Fruit fly (Drosophila melanogaster) whole organism, embryonic: ENCODE data around the gene AMPdeam.

Source experiments
- Atf6 ChIP-seq: fragments of 200-800 bp; sonication (Bioruptor generic); IDR thresholded peaks from 2 replicates; pipeline ENCODE4 v1.3.6; 2022; ENCODE audit warnings: missing biosample characterization, missing genetic modification characterization
- Bdp1 ChIP-seq: fragments of 200-800 bp; sonication (Bioruptor generic); optimal IDR thresholded peaks from 3 replicates; lab custom pipeline; 2016; ENCODE audit warnings: missing biosample characterization, missing genetic modification characterization
- Bteb2 ChIP-seq: fragments of 200-800 bp; sonication (Bioruptor generic); optimal IDR thresholded peaks from 2 replicates; lab custom pipeline; 2016; ENCODE audit warnings: missing biosample characterization, missing genetic modification characterization
- CG10267 ChIP-seq: fragments of 200-800 bp; sonication (Bioruptor generic); optimal IDR thresholded peaks from 2 replicates; lab custom pipeline; 2018; ENCODE audit warnings: missing biosample characterization, mild to moderate bottlenecking, missing genetic modification characterization, moderate library complexity
- CG10366 ChIP-seq: fragments of 200-800 bp; sonication (Bioruptor generic); IDR thresholded peaks from 2 replicates; pipeline ENCODE4 v1.3.6; 2022; ENCODE audit warnings: missing biosample characterization, missing genetic modification characterization
- CG11247 ChIP-seq: fragments of 200-800 bp; sonication (Bioruptor generic); IDR thresholded peaks from 2 replicates; pipeline ENCODE4 v1.3.6; 2022; ENCODE audit warnings: missing biosample characterization, missing genetic modification characterization
- CG13624 ChIP-seq: fragments of 200-800 bp; sonication (Bioruptor generic); optimal IDR thresholded peaks from 2 replicates; lab custom pipeline; 2016; ENCODE audit warnings: missing biosample characterization, missing genetic modification characterization
- CG1529 ChIP-seq: fragments of 200-800 bp; sonication (Bioruptor generic); optimal IDR thresholded peaks from 3 replicates; lab custom pipeline; 2018; ENCODE audit warnings: missing biosample characterization, missing genetic modification characterization
- CG17802 ChIP-seq: fragments of 200-800 bp; sonication (Bioruptor generic); optimal IDR thresholded peaks from 2 replicates; lab custom pipeline; 2018; ENCODE audit warnings: missing biosample characterization, mild to moderate bottlenecking, missing genetic modification characterization, moderate library complexity
- CG31388 ChIP-seq: fragments of 200-800 bp; sonication (Bioruptor generic); optimal IDR thresholded peaks from 2 replicates; lab custom pipeline; 2016; ENCODE audit warnings: missing biosample characterization, missing genetic modification characterization
- CG33557 ChIP-seq: fragments of 200-800 bp; sonication (Bioruptor generic); optimal IDR thresholded peaks from 2 replicates; lab custom pipeline; 2019; ENCODE audit warnings: missing biosample characterization, mild to moderate bottlenecking, missing genetic modification characterization, moderate library complexity
- CG4820 ChIP-seq: fragments of 200-800 bp; sonication (Bioruptor generic); optimal IDR thresholded peaks from 3 replicates; lab custom pipeline; 2016; ENCODE audit warnings: missing biosample characterization, missing genetic modification characterization
- CG5180 ChIP-seq: fragments of 200-800 bp; sonication (Bioruptor generic); optimal IDR thresholded peaks from 3 replicates; lab custom pipeline; 2017; ENCODE audit warnings: missing biosample characterization, missing genetic modification characterization, mild to moderate bottlenecking, moderate library complexity, missing genetic modification reagents
- CG6654 ChIP-seq: fragments of 200-800 bp; sonication (Bioruptor generic); optimal IDR thresholded peaks from 2 replicates; lab custom pipeline; 2017; ENCODE audit warnings: missing biosample characterization, mild to moderate bottlenecking, missing genetic modification characterization
- CG8359 ChIP-seq: fragments of 200-800 bp; sonication (Bioruptor generic); optimal IDR thresholded peaks from 2 replicates; lab custom pipeline; 2017; ENCODE audit warnings: missing biosample characterization, mild to moderate bottlenecking, missing genetic modification characterization, borderline replicate concordance
- CG8388 ChIP-seq: fragments of 200-800 bp; sonication (Bioruptor generic); optimal IDR thresholded peaks from 2 replicates; lab custom pipeline; 2019; ENCODE audit warnings: missing biosample characterization, mild to moderate bottlenecking, missing genetic modification characterization, moderate library complexity
- D19A ChIP-seq: fragments of 200-800 bp; optimal IDR thresholded peaks from 3 replicates; lab custom pipeline; 2019; ENCODE audit warnings: missing biosample characterization, mild to moderate bottlenecking, missing genetic modification characterization, moderate library complexity
- Dip3 ChIP-seq: fragments of 200-800 bp; sonication (Bioruptor generic); optimal IDR thresholded peaks from 3 replicates; lab custom pipeline; 2016; ENCODE audit warnings: missing biosample characterization, missing genetic modification characterization
- Drgx ChIP-seq: fragments of 200-800 bp; sonication (Bioruptor generic); IDR thresholded peaks from 2 replicates; pipeline ENCODE4 v1.3.6; 2022; ENCODE audit warnings: missing biosample characterization, missing genetic modification characterization
- Fer1 ChIP-seq: fragments of 200-800 bp; sonication (Bioruptor generic); optimal IDR thresholded peaks from 2 replicates; lab custom pipeline; 2017; ENCODE audit warnings: missing biosample characterization, mild to moderate bottlenecking, missing genetic modification characterization
- NfI ChIP-seq: fragments of 200-800 bp; sonication (Bioruptor generic); optimal IDR thresholded peaks from 3 replicates; lab custom pipeline; 2018; ENCODE audit warnings: missing biosample characterization, mild to moderate bottlenecking, missing genetic modification characterization, moderate library complexity
- Pdp1 ChIP-seq, 2 experiments: fragments of 200-800 bp; sonication (Bioruptor generic); optimal IDR thresholded peaks; 3 replicates each; lab custom pipeline; 2016; ENCODE audit warnings: missing biosample characterization in 2 of 2, missing genetic modification characterization in 2 of 2, mild to moderate bottlenecking in 1 of 2, moderate library complexity in 1 of 2
- Sin3A ChIP-seq: fragments of >200 bp; optimal IDR thresholded peaks from 2 replicates; lab custom pipeline; 2018
- ac ChIP-seq: fragments of 200-800 bp; sonication (Bioruptor generic); optimal IDR thresholded peaks from 3 replicates; lab custom pipeline; 2017; ENCODE audit warnings: missing biosample characterization, mild to moderate bottlenecking, missing genetic modification characterization
- az2 ChIP-seq: fragments of 200-800 bp; sonication (Bioruptor generic); optimal IDR thresholded peaks from 3 replicates; lab custom pipeline; 2016; ENCODE audit warnings: missing biosample characterization, missing genetic modification characterization
- bigmax ChIP-seq: fragments of 200-800 bp; sonication (Bioruptor generic); optimal IDR thresholded peaks from 2 replicates; lab custom pipeline; 2018; ENCODE audit warnings: missing biosample characterization, mild to moderate bottlenecking, missing genetic modification characterization
- chif ChIP-seq, 2 experiments: fragments of 200-800 bp; sonication (Bioruptor generic); optimal IDR thresholded peaks; 3 replicates each; lab custom pipeline; 2016; ENCODE audit warnings: missing biosample characterization in 2 of 2, missing genetic modification characterization in 2 of 2
- crp ChIP-seq, 2 experiments: fragments of 200-800 bp; sonication (Bioruptor generic); optimal IDR thresholded peaks; 2 replicates in 1 of 2; 3 replicates in 1 of 2; lab custom pipeline; 2017; ENCODE audit warnings: missing biosample characterization in 2 of 2, missing genetic modification characterization in 2 of 2, mild to moderate bottlenecking in 1 of 2, moderate library complexity in 1 of 2
- cwo ChIP-seq: fragments of 200-800 bp; sonication (Bioruptor generic); optimal IDR thresholded peaks from 3 replicates; lab custom pipeline; 2017; ENCODE audit warnings: missing biosample characterization, missing genetic modification characterization, mild to moderate bottlenecking, moderate library complexity, missing genetic modification reagents
- da ChIP-seq: fragments of 200-800 bp; sonication (Bioruptor generic); optimal IDR thresholded peaks from 2 replicates; lab custom pipeline; 2016; ENCODE audit warnings: missing biosample characterization, missing genetic modification characterization
- dan ChIP-seq: fragments of 200-800 bp; sonication (Bioruptor generic); IDR thresholded peaks from 2 replicates; pipeline ENCODE4 v1.3.6; 2022; ENCODE audit warnings: missing biosample characterization, missing genetic modification characterization
- dmrt11E ChIP-seq: fragments of 200-800 bp; sonication (Bioruptor generic); optimal IDR thresholded peaks from 3 replicates; lab custom pipeline; 2018; ENCODE audit warnings: missing biosample characterization, mild to moderate bottlenecking, missing genetic modification characterization, moderate library complexity
- gem ChIP-seq: fragments of 200-800 bp; sonication (Bioruptor generic); optimal IDR thresholded peaks from 2 replicates; lab custom pipeline; 2019; ENCODE audit warnings: missing biosample characterization, mild to moderate bottlenecking, missing genetic modification characterization, moderate library complexity
- insv ChIP-seq, 2 experiments: fragments of 200-800 bp; sonication (Bioruptor generic); optimal IDR thresholded peaks; 3 replicates each; lab custom pipeline; 2016 to 2018; ENCODE audit warnings: missing biosample characterization in 2 of 2, missing genetic modification characterization in 2 of 2
- kni ChIP-seq: fragments of 200-800 bp; sonication (Bioruptor generic); optimal IDR thresholded peaks from 3 replicates; lab custom pipeline; 2017; ENCODE audit warnings: mild to moderate bottlenecking, missing biosample characterization, missing genetic modification reagents, missing genetic modification characterization
- lmd ChIP-seq: fragments of 200-800 bp; sonication (Bioruptor generic); IDR thresholded peaks from 2 replicates; pipeline ENCODE4 v1.3.6; 2022; ENCODE audit warnings: missing biosample characterization, missing genetic modification characterization
- nmo ChIP-seq: fragments of 200-800 bp; sonication (Bioruptor generic); optimal IDR thresholded peaks from 2 replicates; lab custom pipeline; 2018; ENCODE audit warnings: missing biosample characterization, mild to moderate bottlenecking, missing genetic modification characterization, moderate library complexity
- nom ChIP-seq: fragments of 200-800 bp; sonication (Bioruptor generic); optimal IDR thresholded peaks from 2 replicates; lab custom pipeline; 2017; ENCODE audit warnings: missing biosample characterization, missing genetic modification characterization, mild to moderate bottlenecking, moderate library complexity, missing genetic modification reagents
- p53 ChIP-seq: fragments of 200-800 bp; sonication (Bioruptor generic); optimal IDR thresholded peaks from 2 replicates; lab custom pipeline; 2016; ENCODE audit warnings: missing biosample characterization, missing genetic modification characterization
- rib ChIP-seq: fragments of 200-800 bp; sonication (Bioruptor generic); IDR thresholded peaks from 2 replicates; pipeline ENCODE4 v1.3.6; 2022; ENCODE audit warnings: missing biosample characterization, missing genetic modification characterization
- ro ChIP-seq: fragments of 200-800 bp; sonication (Bioruptor generic); IDR thresholded peaks from 2 replicates; pipeline ENCODE4 v1.3.6; 2022; ENCODE audit warnings: missing biosample characterization, missing genetic modification characterization
- scrt ChIP-seq: fragments of 200-800 bp; sonication (Bioruptor generic); optimal IDR thresholded peaks from 2 replicates; lab custom pipeline; 2018; ENCODE audit warnings: missing biosample characterization, mild to moderate bottlenecking, missing genetic modification characterization, moderate library complexity
- sima ChIP-seq: fragments of 200-800 bp; sonication (Bioruptor generic); optimal IDR thresholded peaks from 2 replicates; lab custom pipeline; 2016; ENCODE audit warnings: missing biosample characterization, missing genetic modification characterization
- tgo ChIP-seq: fragments of 200-800 bp; sonication (Bioruptor generic); IDR thresholded peaks from 3 replicates; pipeline ENCODE4 v1.3.6; 2022; ENCODE audit warnings: missing biosample characterization, missing genetic modification characterization
- tin ChIP-seq: fragments of 200-800 bp; sonication (Bioruptor generic); optimal IDR thresholded peaks from 3 replicates; lab custom pipeline; 2016; ENCODE audit warnings: missing biosample characterization, missing genetic modification characterization

The AMPdeam gene

dm6 chrX:13786037-13786667 lies 59.5 kb downstream of the AMPdeam start:
- no peak for TF ChIP-seq Pdp1 (GFP tag; optimal IDR thresholded peaks at IDR 0.05; lab: Kevin White, UChicago)
- TF ChIP-seq da = no peak
- TF ChIP-seq Bdp1 (GFP tag; lab: Kevin White, UChicago) = no peak
- TF ChIP-seq NfI (GFP tag; lab: Kevin White, UChicago) = no peak

dm6 chrX:13783958-13784907 lies 61.4 kb downstream of the AMPdeam start:
- no peak for TF ChIP-seq dan
- peak; percentile 36 for TF ChIP-seq D19A (tag; lab: Kevin White, UChicago)
- peak; percentile 78 for TF ChIP-seq gem (tag; lab: Kevin White, UChicago)
- TF ChIP-seq tgo (GFP tag; lab: Robert Waterston, UW) = peak; percentile 47
- peak; percentile 30 for TF ChIP-seq dmrt11E (tag; lab: Kevin White, UChicago)
- TF ChIP-seq CG33557 (GFP tag; lab: Kevin White, UChicago) = no peak
- TF ChIP-seq sima (GFP tag; lab: Kevin White, UChicago) = no peak
- peak; percentile 44 for TF ChIP-seq CG5180 (GFP tag; lab: Kevin White, UChicago)
- peak; percentile 24 for TF ChIP-seq CG6654 (GFP tag; lab: Kevin White, UChicago)
- TF ChIP-seq ro (GFP tag; lab: Robert Waterston, UW) = no peak
- TF ChIP-seq Bteb2 (GFP tag; lab: Kevin White, UChicago) = peak; percentile 41
- peak; percentile 27 for TF ChIP-seq CG10267
- no peak for TF ChIP-seq Sin3A (lab: Kevin White, UChicago)
- TF ChIP-seq chif (GFP tag; optimal IDR thresholded peaks at IDR 0.05; lab: Kevin White, UChicago) = peak; percentile 46 to 50
- TF ChIP-seq p53 (GFP tag; lab: Kevin White, UChicago) = no peak
- no peak for TF ChIP-seq CG11247
- peak; percentile 56 for TF ChIP-seq nmo (GFP tag; lab: Kevin White, UChicago)
- TF ChIP-seq CG1529 (GFP tag; lab: Kevin White, UChicago) = peak; percentile 35
- TF ChIP-seq Drgx (GFP tag; lab: Robert Waterston, UW) = peak; percentile 66
- TF ChIP-seq lmd (GFP tag; lab: Robert Waterston, UW) = peak; percentile 52; the same call in 1 of the 2 replicates
- no peak for TF ChIP-seq kni (GFP tag; lab: Kevin White, UChicago)
- peak; percentile 23 for TF ChIP-seq CG8359
- TF ChIP-seq rib (GFP tag; lab: Robert Waterston, UW) = no peak
- TF ChIP-seq ac = no peak
- TF ChIP-seq CG10366 = peak; percentile 21
- TF ChIP-seq CG8388 (GFP tag; lab: Kevin White, UChicago) = peak; percentile 56
- TF ChIP-seq insv (GFP tag; optimal IDR thresholded peaks at IDR 0.05; lab: Kevin White, UChicago) = no peak
- peak; percentile 4 for TF ChIP-seq Dip3 (GFP tag; lab: Kevin White, UChicago)
- no peak for TF ChIP-seq bigmax
- TF ChIP-seq tin (GFP tag; lab: Kevin White, UChicago) = peak; percentile 45
- TF ChIP-seq scrt (GFP tag; lab: Kevin White, UChicago) = peak; percentile 10
- TF ChIP-seq crp (GFP tag; optimal IDR thresholded peaks at IDR 0.05; lab: Kevin White, UChicago) = no peak
- peak; percentile 49 for TF ChIP-seq CG4820
- TF ChIP-seq CG17802 (tag; lab: Kevin White, UChicago) = peak; percentile 6
- peak; percentile 0 for TF ChIP-seq cwo (GFP tag; lab: Kevin White, UChicago)
- peak; percentile 18 for TF ChIP-seq Fer1 (GFP tag; lab: Kevin White, UChicago)
- TF ChIP-seq Atf6 (GFP tag; lab: Robert Waterston, UW) = peak; percentile 52; the same call in 1 of the 2 replicates
- TF ChIP-seq CG13624 = peak; percentile 20
- peak; percentile 48 for TF ChIP-seq az2 (GFP tag; lab: Kevin White, UChicago)
- TF ChIP-seq nom (GFP tag; lab: Kevin White, UChicago) = peak; percentile 16
- TF ChIP-seq CG31388 (GFP tag; lab: Kevin White, UChicago) = no peak
